Fruit fly (Drosophila melanogaster) whole organism, embryonic: ENCODE measurements around the gene CG8952.

Experiments used
- Bdp1 ChIP-seq: fragments of 200-800 bp; sonication (Bioruptor generic); optimal IDR thresholded peaks from 3 replicates; lab custom pipeline; 2016; ENCODE audit warnings: missing biosample characterization, missing genetic modification characterization
- Blimp-1 ChIP-seq: fragments of 200-800 bp; sonication (Bioruptor generic); optimal IDR thresholded peaks from 3 replicates; lab custom pipeline; 2018; ENCODE audit warnings: missing biosample characterization, missing genetic modification characterization, mild to moderate bottlenecking, moderate library complexity, missing genetic modification reagents
- CG11398 ChIP-seq: fragments of 200-800 bp; sonication (Bioruptor generic); optimal IDR thresholded peaks from 2 replicates; lab custom pipeline; 2016; ENCODE audit warnings: missing biosample characterization, missing genetic modification characterization
- CG12155 ChIP-seq: fragments of 200-800 bp; sonication (Bioruptor generic); optimal IDR thresholded peaks from 3 replicates; lab custom pipeline; 2016; ENCODE audit warnings: missing biosample characterization, missing genetic modification characterization
- CG1233 ChIP-seq: fragments of 200-800 bp; sonication (Bioruptor generic); optimal IDR thresholded peaks from 4 replicates; lab custom pipeline; 2018; ENCODE audit warnings: missing biosample characterization, mild to moderate bottlenecking, missing genetic modification characterization
- CG12744 ChIP-seq: fragments of 200-800 bp; sonication (Bioruptor generic); optimal IDR thresholded peaks from 2 replicates; lab custom pipeline; 2016; ENCODE audit warnings: missing biosample characterization, missing genetic modification characterization
- CG14860 ChIP-seq: fragments of 200-800 bp; sonication (Bioruptor generic); IDR thresholded peaks from 3 replicates; pipeline ENCODE4 v1.3.6; 2022; ENCODE audit warnings: missing biosample characterization, missing genetic modification characterization; ENCODE audit not compliant: partially characterized antibody
- CG15073 ChIP-seq: fragments of 200-800 bp; sonication (Bioruptor generic); optimal IDR thresholded peaks from 2 replicates; lab custom pipeline; 2016; ENCODE audit warnings: missing biosample characterization, missing genetic modification characterization
- CG16863 ChIP-seq: fragments of 200-800 bp; sonication (Bioruptor generic); optimal IDR thresholded peaks from 3 replicates; lab custom pipeline; 2016; ENCODE audit warnings: missing biosample characterization, missing genetic modification characterization
- CG17359 ChIP-seq: fragments of 200-800 bp; sonication (Bioruptor generic); optimal IDR thresholded peaks from 3 replicates; lab custom pipeline; 2018; ENCODE audit warnings: missing biosample characterization, mild to moderate bottlenecking, missing genetic modification characterization, moderate library complexity
- CG17361 ChIP-seq: fragments of 200-800 bp; sonication (Bioruptor generic); IDR thresholded peaks from 3 replicates; pipeline ENCODE4 v1.3.6; 2022; ENCODE audit warnings: missing biosample characterization, missing genetic modification characterization
- CG2202 ChIP-seq: fragments of 200-800 bp; sonication (Bioruptor generic); optimal IDR thresholded peaks from 2 replicates; lab custom pipeline; 2018; ENCODE audit warnings: missing biosample characterization, mild to moderate bottlenecking, missing genetic modification characterization
- CG2875 ChIP-seq: fragments of 200-800 bp; sonication (Bioruptor generic); optimal IDR thresholded peaks from 2 replicates; lab custom pipeline; 2017; ENCODE audit warnings: missing biosample characterization, mild to moderate bottlenecking, missing genetic modification characterization, missing genetic modification reagents
- CG33213 ChIP-seq: fragments of 200-800 bp; sonication (Bioruptor generic); optimal IDR thresholded peaks from 3 replicates; lab custom pipeline; 2016; ENCODE audit warnings: missing biosample characterization, missing genetic modification characterization
- CG3407 ChIP-seq: fragments of 200-800 bp; sonication (Bioruptor generic); optimal IDR thresholded peaks from 2 replicates; lab custom pipeline; 2018; ENCODE audit warnings: missing biosample characterization, mild to moderate bottlenecking, missing genetic modification characterization
- CG43689 ChIP-seq: fragments of 200-800 bp; sonication (Bioruptor generic); IDR thresholded peaks from 2 replicates; pipeline ENCODE4 v1.3.6; 2022; ENCODE audit warnings: missing biosample characterization, missing genetic modification characterization
- CG7556 ChIP-seq: fragments of 200-800 bp; sonication (Bioruptor generic); optimal IDR thresholded peaks from 2 replicates; lab custom pipeline; 2017; ENCODE audit warnings: missing biosample characterization, mild to moderate bottlenecking, missing genetic modification characterization
- CG8281 ChIP-seq: fragments of 200-800 bp; sonication (Bioruptor generic); optimal IDR thresholded peaks from 2 replicates; lab custom pipeline; 2018; ENCODE audit warnings: missing biosample characterization, mild to moderate bottlenecking, missing genetic modification characterization, moderate library complexity
- CG8924 ChIP-seq: fragments of 200-800 bp; optimal IDR thresholded peaks from 3 replicates; lab custom pipeline; 2019; ENCODE audit warnings: missing biosample characterization, mild to moderate bottlenecking, missing genetic modification characterization, moderate library complexity
- Doc2 ChIP-seq: fragments of 200-800 bp; sonication (Bioruptor generic); IDR thresholded peaks from 2 replicates; pipeline ENCODE4 v1.3.6; 2022; ENCODE audit warnings: missing biosample characterization, missing genetic modification characterization
- Hr39 ChIP-seq: fragments of >200 bp; optimal IDR thresholded peaks from 2 replicates; lab custom pipeline; 2017
- Mes4 ChIP-seq: fragments of 200-800 bp; sonication (Bioruptor generic); optimal IDR thresholded peaks from 2 replicates; lab custom pipeline; 2016; ENCODE audit warnings: missing biosample characterization, missing genetic modification characterization
- PHDP ChIP-seq: fragments of 200-800 bp; sonication (Bioruptor generic); optimal IDR thresholded peaks from 3 replicates; lab custom pipeline; 2018; ENCODE audit warnings: missing biosample characterization, mild to moderate bottlenecking, missing genetic modification characterization, moderate library complexity
- Spps ChIP-seq: fragments of 200-800 bp; sonication (Bioruptor generic); optimal IDR thresholded peaks from 2 replicates; lab custom pipeline; 2018; ENCODE audit warnings: missing biosample characterization, mild to moderate bottlenecking, missing genetic modification characterization
- Taf1 ChIP-seq: fragments of 200-800 bp; sonication (Bioruptor generic); IDR thresholded peaks from 2 replicates; pipeline ENCODE4 v1.3.6; 2022; ENCODE audit warnings: missing biosample characterization, missing genetic modification characterization
- Vsx1 ChIP-seq: fragments of 200-800 bp; sonication (Bioruptor generic); optimal IDR thresholded peaks from 2 replicates; lab custom pipeline; 2017; ENCODE audit warnings: missing biosample characterization, mild to moderate bottlenecking, missing genetic modification characterization, missing genetic modification reagents
- abd-A ChIP-seq: fragments of 200-800 bp; sonication (Bioruptor generic); optimal IDR thresholded peaks from 3 replicates; lab custom pipeline; 2019; ENCODE audit warnings: missing biosample characterization, mild to moderate bottlenecking, missing genetic modification characterization, moderate library complexity
- bbx ChIP-seq: fragments of 200-800 bp; sonication (Bioruptor generic); IDR thresholded peaks from 2 replicates; pipeline ENCODE4 v1.3.6; 2022; ENCODE audit warnings: missing biosample characterization, missing genetic modification characterization; ENCODE audit not compliant: partially characterized antibody
- bcd ChIP-seq: fragments of 200-800 bp; sonication (Bioruptor generic); optimal IDR thresholded peaks from 2 replicates; lab custom pipeline; 2017; ENCODE audit warnings: missing biosample characterization, mild to moderate bottlenecking, missing genetic modification characterization
- ems ChIP-seq: fragments of 200-800 bp; sonication (Bioruptor generic); optimal IDR thresholded peaks from 3 replicates; lab custom pipeline; 2016; ENCODE audit warnings: missing biosample characterization, missing genetic modification characterization
- eve ChIP-seq, 2 experiments: fragments of >200 bp; optimal IDR thresholded peaks; 2 replicates each; lab custom pipeline; 2017; ENCODE audit warnings: missing biosample characterization in 2 of 2, missing genetic modification characterization in 2 of 2
- gce ChIP-seq: fragments of 200-800 bp; sonication (Bioruptor generic); IDR thresholded peaks from 3 replicates; pipeline ENCODE4 v1.3.6; 2022; ENCODE audit warnings: missing biosample characterization, missing genetic modification characterization
- gem ChIP-seq: fragments of 200-800 bp; sonication (Bioruptor generic); optimal IDR thresholded peaks from 2 replicates; lab custom pipeline; 2019; ENCODE audit warnings: missing biosample characterization, mild to moderate bottlenecking, missing genetic modification characterization, moderate library complexity
- gsb ChIP-seq: fragments of 200-800 bp; sonication (Bioruptor generic); IDR thresholded peaks from 2 replicates; pipeline ENCODE4 v1.3.6; 2022; ENCODE audit warnings: missing biosample characterization, missing genetic modification characterization
- ind ChIP-seq: fragments of 200-800 bp; sonication (Bioruptor generic); optimal IDR thresholded peaks from 3 replicates; lab custom pipeline; 2016; ENCODE audit warnings: missing biosample characterization, missing genetic modification characterization
- jigr1 ChIP-seq: fragments of 200-800 bp; sonication (Bioruptor generic); IDR thresholded peaks from 3 replicates; pipeline ENCODE4 v1.3.6; 2022; ENCODE audit warnings: missing biosample characterization, missing genetic modification characterization
- knrl ChIP-seq: fragments of 200-800 bp; sonication (Bioruptor generic); IDR thresholded peaks from 3 replicates; pipeline ENCODE4 v1.3.6; 2022; ENCODE audit warnings: missing biosample characterization, missing genetic modification characterization; ENCODE audit not compliant: partially characterized antibody
- lilli ChIP-seq: fragments of 200-800 bp; sonication (Bioruptor generic); optimal IDR thresholded peaks from 3 replicates; lab custom pipeline; 2016; ENCODE audit warnings: missing biosample characterization, missing genetic modification characterization
- luna ChIP-seq: fragments of 200-800 bp; sonication (Bioruptor generic); optimal IDR thresholded peaks from 2 replicates; lab custom pipeline; 2016; ENCODE audit warnings: missing biosample characterization, missing genetic modification characterization
- oc ChIP-seq: fragments of 200-800 bp; sonication (Bioruptor generic); optimal IDR thresholded peaks from 2 replicates; lab custom pipeline; 2018; ENCODE audit warnings: missing biosample characterization, mild to moderate bottlenecking, missing genetic modification characterization, moderate library complexity
- pan ChIP-seq, 4 experiments: fragments of >200 bp in 3 of 4; fragments of 200-800 bp in 1 of 4; sonication (Bioruptor generic) in 1 of 4; optimal IDR thresholded peaks in 3 of 4; IDR thresholded peaks in 1 of 4; 2 replicates each; pipeline versions ENCODE4 v1.3.6 to Lab custom; 2017 to 2022; ENCODE audit warnings: missing biosample characterization in 2 of 4, missing genetic modification characterization in 2 of 4, mixed read lengths in 1 of 4
- prd ChIP-seq, 3 experiments: fragments of >200 bp in 2 of 3; fragments of 200-800 bp in 1 of 3; sonication (Bioruptor generic) in 1 of 3; optimal IDR thresholded peaks in 2 of 3; IDR thresholded peaks in 1 of 3; 2 replicates in 2 of 3; 3 replicates in 1 of 3; pipeline versions ENCODE4 v1.3.6 to Lab custom; 2017 to 2022; ENCODE audit warnings: missing biosample characterization in 1 of 3, missing genetic modification characterization in 1 of 3
- rib ChIP-seq: fragments of 200-800 bp; sonication (Bioruptor generic); IDR thresholded peaks from 2 replicates; pipeline ENCODE4 v1.3.6; 2022; ENCODE audit warnings: missing biosample characterization, missing genetic modification characterization
- row ChIP-seq: fragments of 200-800 bp; sonication (Bioruptor generic); IDR thresholded peaks from 3 replicates; pipeline ENCODE4 v1.3.6; 2022; ENCODE audit warnings: missing biosample characterization, missing genetic modification characterization
- shn ChIP-seq: fragments of 200-800 bp; sonication (Bioruptor generic); optimal IDR thresholded peaks from 3 replicates; lab custom pipeline; 2016; ENCODE audit warnings: missing biosample characterization, missing genetic modification characterization
- sima ChIP-seq: fragments of 200-800 bp; sonication (Bioruptor generic); optimal IDR thresholded peaks from 2 replicates; lab custom pipeline; 2016; ENCODE audit warnings: missing biosample characterization, missing genetic modification characterization
- sob ChIP-seq: fragments of 200-800 bp; sonication (Bioruptor generic); IDR thresholded peaks from 2 replicates; pipeline ENCODE4 v1.3.6; 2022; ENCODE audit warnings: missing biosample characterization, missing genetic modification characterization
- trh ChIP-seq: fragments of 200-800 bp; sonication (Bioruptor generic); optimal IDR thresholded peaks from 2 replicates; lab custom pipeline; 2016; ENCODE audit warnings: missing biosample characterization, missing genetic modification characterization
- tx ChIP-seq: fragments of 200-800 bp; sonication (Bioruptor generic); optimal IDR thresholded peaks from 2 replicates; lab custom pipeline; 2016; ENCODE audit warnings: missing biosample characterization, missing genetic modification characterization
- wdn ChIP-seq: fragments of 200-800 bp; sonication (Bioruptor generic); IDR thresholded peaks from 2 replicates; pipeline ENCODE4 v1.3.6; 2022; ENCODE audit warnings: missing biosample characterization, missing genetic modification characterization
- zfh1 ChIP-seq: fragments of 200-800 bp; sonication (Bioruptor generic); IDR thresholded peaks from 3 replicates; pipeline ENCODE4 v1.3.6; 2022; ENCODE audit warnings: missing biosample characterization, missing genetic modification characterization

CG8952 gene

dm6 chrX:15762723-15763122 is 3.5 kb downstream of the CG8952 start, which contains the start of gene Polr3A (continued):
- TF ChIP-seq Taf1 (GFP tag; lab: Robert Waterston, UW) (no peak), tx (GFP tag; lab: Kevin White, UChicago) (no peak), sob (GFP tag; lab: Robert Waterston, UW) (no peak), Vsx1 (GFP tag; lab: Kevin White, UChicago) (no peak), CG8924 (tag; lab: Kevin White, UChicago) (no peak), CG7556 (GFP tag; lab: Kevin White, UChicago) (no peak), CG33213 (GFP tag; lab: Kevin White, UChicago) (no peak), CG2202 (tag; lab: Kevin White, UChicago) (no peak), wdn (GFP tag; lab: Robert Waterston, UW) (no peak), CG12744 (no peak), Mes4 (GFP tag; lab: Kevin White, UChicago) (no peak), abd-A (tag; lab: Kevin White, UChicago) (no peak), CG2875 (GFP tag; lab: Kevin White, UChicago) (no peak), CG12155 (GFP tag; lab: Kevin White, UChicago) (no peak), gem (tag; lab: Kevin White, UChicago) (no peak), rib (no peak), row (GFP tag; lab: Robert Waterston, UW) (peak; percentile 7; the same call in 1 of the 3 replicates), jigr1 (no peak), bcd (no peak), CG17359 (tag; lab: Kevin White, UChicago) (no peak), Blimp-1 (GFP tag; lab: Kevin White, UChicago) (no peak), ind (GFP tag; lab: Kevin White, UChicago) (no peak), zfh1 (no peak), shn (GFP tag; lab: Kevin White, UChicago) (no peak), CG14860 (GFP tag; lab: Robert Waterston, UW) (peak; percentile 42; the same call in 1 of the 3 replicates), ems (no peak), sima (GFP tag; lab: Kevin White, UChicago) (no peak), Bdp1 (GFP tag; lab: Kevin White, UChicago) (no peak), gce (GFP tag; lab: Robert Waterston, UW) (no peak), CG17361 (GFP tag; lab: Robert Waterston, UW) (no peak), CG16863 (no peak), CG8281 (tag; lab: Kevin White, UChicago) (no peak), gsb (GFP tag; lab: Robert Waterston, UW) (no peak), pan (optimal IDR thresholded peaks at IDR 0.05; lab: Kevin White, UChicago) (no peak), pan (GFP tag; optimal IDR thresholded peaks at IDR 0.05 in 1 of 2, IDR thresholded peaks at IDR 0.05 in 1 of 2) (no peak), Hr39 (lab: Kevin White, UChicago) (no peak), Spps (no peak), CG3407 (GFP tag; lab: Kevin White, UChicago) (no peak), prd (optimal IDR thresholded peaks at IDR 0.05; lab: Kevin White, UChicago) (no peak), prd (GFP tag; IDR thresholded peaks at IDR 0.05; lab: Robert Waterston, UW) (no peak), PHDP (tag; lab: Kevin White, UChicago) (no peak), Doc2 (no peak), CG1233 (GFP tag; lab: Kevin White, UChicago) (no peak), CG15073 (no peak), trh (GFP tag; lab: Kevin White, UChicago) (no peak), oc (tag; lab: Kevin White, UChicago) (no peak), bbx (GFP tag; lab: Robert Waterston, UW) (peak; percentile 77), knrl (peak; percentile 57), eve (GFP tag; optimal IDR thresholded peaks at IDR 0.05; lab: Kevin White, UChicago) (no peak), luna (GFP tag; lab: Kevin White, UChicago) (no peak), CG43689 (GFP tag; lab: Robert Waterston, UW) (no peak), lilli (GFP tag; lab: Kevin White, UChicago) (no peak), CG11398 (GFP tag; lab: Kevin White, UChicago) (no peak)
